Worm (Caenorhabditis elegans) whole organism, L3 larva: ENCODE data around the gene clec-118.

ENCODE experiments used
- aly-2 ChIP-seq: fragments of 150-350 bp; optimal IDR thresholded peaks from 2 replicates; lab custom pipeline; 2014; ENCODE audit warnings: missing biosample characterization, missing genetic modification characterization
- ceh-82 ChIP-seq: fragments of 150-350 bp; optimal IDR thresholded peaks from 2 replicates; lab custom pipeline; 2014; ENCODE audit warnings: missing biosample characterization, missing genetic modification characterization
- fos-1 ChIP-seq: fragments of 150-350 bp; optimal IDR thresholded peaks from 2 replicates; lab custom pipeline; 2014; ENCODE audit warnings: missing biosample characterization, missing genetic modification characterization
- lin-15B ChIP-seq: fragments of 150-350 bp; optimal IDR thresholded peaks from 2 replicates; lab custom pipeline; 2014; ENCODE audit warnings: missing biosample characterization, missing genetic modification characterization
- nhr-12 ChIP-seq: fragments of 150-350 bp; optimal IDR thresholded peaks from 2 replicates; lab custom pipeline; 2014; ENCODE audit warnings: missing biosample characterization, missing genetic modification characterization
- nhr-237 ChIP-seq: fragments of 150-350 bp; optimal IDR thresholded peaks from 2 replicates; lab custom pipeline; 2014; ENCODE audit warnings: missing biosample characterization, missing genetic modification characterization
- pqm-1 ChIP-seq: fragments of 150-350 bp; optimal IDR thresholded peaks from 2 replicates; lab custom pipeline; 2017; ENCODE audit warnings: missing biosample characterization, missing genetic modification characterization, inconsistent platforms
- ztf-11 ChIP-seq: fragments of 150-350 bp; optimal IDR thresholded peaks from 2 replicates; lab custom pipeline; 2014; ENCODE audit warnings: missing biosample characterization, missing genetic modification characterization

ce11 chrII:627913-628312 is 15.7 kb upstream of the clec-118 start:
- TF ChIP-seq ztf-11 (tag; lab: Kevin White, UChicago): no peak
- no peak for TF ChIP-seq aly-2 (tag; lab: Kevin White, UChicago)
- TF ChIP-seq nhr-12 (tag; lab: Kevin White, UChicago): no peak
- TF ChIP-seq ceh-82 (tag; lab: Kevin White, UChicago): no peak
- TF ChIP-seq pqm-1 (tag; lab: Kevin White, UChicago): no peak
- TF ChIP-seq fos-1 (tag; lab: Kevin White, UChicago): no peak
- no peak for TF ChIP-seq nhr-237
- no peak for TF ChIP-seq lin-15B
